Worm (Caenorhabditis elegans) whole organism, L4 larva: ENCODE results near the gene twk-13.
A peak's percentile ranks its signal among the peaks of the same experiment; 100 is the strongest.

ENCODE experiments used
- F10B5.3 ChIP-seq: sonication (generic microtip); optimal IDR thresholded peaks from 2 replicates; lab custom pipeline; 2016; ENCODE audit warnings: mild to moderate bottlenecking, missing genetic modification characterization, missing compliant biosample characterization
- Y105C5A.15 ChIP-seq: fragments of 200-800 bp; sonication (Bioruptor generic); IDR thresholded peaks from 2 replicates; pipeline ENCODE4 v1.3.6; 2022; ENCODE audit warnings: missing genetic modification characterization, missing compliant biosample characterization
- Y48G9A.11 ChIP-seq: fragments of 200-800 bp; sonication (Bioruptor generic); IDR thresholded peaks from 2 replicates; pipeline ENCODE4 v1.3.6; 2022; ENCODE audit warnings: missing genetic modification reagents, missing genetic modification characterization, missing compliant biosample characterization
- Y75B8A.6 ChIP-seq: fragments of 200-800 bp; sonication (Bioruptor generic); IDR thresholded peaks from 2 replicates; pipeline ENCODE4 v1.3.6; 2022; ENCODE audit warnings: missing genetic modification reagents, missing genetic modification characterization, missing compliant biosample characterization
- aha-1 ChIP-seq: fragments of 150-350 bp; peaks from one replicate; lab custom pipeline; 2014; ENCODE audit warnings: missing biosample characterization, missing genetic modification characterization
- ama-1 ChIP-seq: fragments of 150-350 bp; optimal IDR thresholded peaks from 2 replicates; lab custom pipeline; 2014; ENCODE audit warnings: inconsistent platforms, mixed read lengths
- arid-1 ChIP-seq: fragments of 200-800 bp; sonication (Bioruptor generic); conservative IDR thresholded peaks from 2 replicates; pipeline ENCODE4 v1.3.6; 2022; ENCODE audit warnings: missing genetic modification reagents, missing genetic modification characterization, missing compliant biosample characterization
- ceh-28 ChIP-seq: fragments of 150-350 bp; optimal IDR thresholded peaks from 2 replicates; lab custom pipeline; 2014; ENCODE audit warnings: missing biosample characterization, missing genetic modification reagents, missing genetic modification characterization
- cey-2 ChIP-seq: sonication (generic microtip); optimal IDR thresholded peaks from 3 replicates; lab custom pipeline; 2017; ENCODE audit warnings: missing genetic modification characterization, mild to moderate bottlenecking, missing compliant biosample characterization, antibody characterized with exemption, borderline replicate concordance; ENCODE audit not compliant: insufficient read depth
- dmd-6 ChIP-seq: fragments of 200-800 bp; sonication (Bioruptor generic); IDR thresholded peaks from 2 replicates; pipeline ENCODE4 v1.3.6; 2022; ENCODE audit warnings: missing genetic modification reagents, missing genetic modification characterization, missing compliant biosample characterization
- duxl-1 ChIP-seq: sonication (generic microtip); optimal IDR thresholded peaks from 2 replicates; lab custom pipeline; 2016; ENCODE audit warnings: mild to moderate bottlenecking, missing genetic modification characterization, moderate library complexity, missing compliant biosample characterization; ENCODE audit not compliant: poor library complexity
- dve-1 ChIP-seq: sonication (generic microtip); optimal IDR thresholded peaks from 2 replicates; lab custom pipeline; 2017; ENCODE audit warnings: antibody characterized with exemption, mild to moderate bottlenecking, missing genetic modification characterization, missing compliant biosample characterization; ENCODE audit not compliant: insufficient read depth
- egl-27 ChIP-seq: sonication (generic microtip); optimal IDR thresholded peaks from 3 replicates; lab custom pipeline; 2017; ENCODE audit warnings: missing biosample characterization, missing genetic modification reagents, missing genetic modification characterization
- gei-8 ChIP-seq: fragments of 200-800 bp; sonication (Bioruptor generic); optimal IDR thresholded peaks from 2 replicates; lab custom pipeline; 2018; ENCODE audit warnings: mild to moderate bottlenecking, missing genetic modification characterization, missing compliant biosample characterization
- jun-1 ChIP-seq: fragments of 150-350 bp; optimal IDR thresholded peaks from 2 replicates; lab custom pipeline; 2014; ENCODE audit warnings: missing biosample characterization, missing genetic modification reagents, missing genetic modification characterization
- lin-29 ChIP-seq: fragments of 200-800 bp; sonication (Bioruptor generic); IDR thresholded peaks from 2 replicates; pipeline ENCODE4 v1.3.6; 2022; ENCODE audit warnings: missing genetic modification reagents, missing genetic modification characterization, missing compliant biosample characterization
- lir-3 ChIP-seq: sonication (generic microtip); optimal IDR thresholded peaks from 2 replicates; lab custom pipeline; 2016; ENCODE audit warnings: mild to moderate bottlenecking, missing genetic modification characterization, missing compliant biosample characterization
- madf-5 ChIP-seq, 2 experiments: fragments of 200-800 bp; sonication (Bioruptor generic); IDR thresholded peaks; 2 replicates each; pipeline ENCODE4 v1.3.6; 2022; ENCODE audit warnings: missing compliant biosample characterization in 2 of 2, missing genetic modification characterization in 2 of 2
- nhr-25 ChIP-seq: sonication (generic microtip); optimal IDR thresholded peaks from 2 replicates; lab custom pipeline; 2017; ENCODE audit warnings: missing genetic modification characterization, mild to moderate bottlenecking, missing compliant biosample characterization, antibody characterized with exemption, moderate library complexity, borderline replicate concordance; ENCODE audit not compliant: insufficient read depth
- pha-4 ChIP-seq, 2 experiments: fragments of 150-350 bp in 1 of 2; fragments of 200-800 bp in 1 of 2; sonication (Bioruptor generic) in 1 of 2; IDR thresholded peaks in 1 of 2; optimal IDR thresholded peaks in 1 of 2; 2 replicates each; pipeline versions ENCODE4 v1.3.6 to Lab custom; 2014 to 2022; ENCODE audit warnings: missing genetic modification characterization in 2 of 2, missing genetic modification reagents in 2 of 2, missing biosample characterization in 1 of 2, missing compliant biosample characterization in 1 of 2
- pqm-1 ChIP-seq: sonication (generic microtip); optimal IDR thresholded peaks from 2 replicates; lab custom pipeline; 2017; ENCODE audit warnings: missing biosample characterization, missing genetic modification characterization
- sdz-12 ChIP-seq: fragments of 200-800 bp; sonication (Bioruptor generic); optimal IDR thresholded peaks from 2 replicates; lab custom pipeline; 2018; ENCODE audit warnings: mild to moderate bottlenecking, missing genetic modification characterization, missing compliant biosample characterization
- snpc-1.2 ChIP-seq: fragments of 200-800 bp; sonication (Bioruptor generic); IDR thresholded peaks from 2 replicates; pipeline ENCODE4 v1.3.6; 2022; ENCODE audit warnings: missing genetic modification reagents, missing genetic modification characterization, missing compliant biosample characterization
- spr-1 ChIP-seq: sonication (generic microtip); optimal IDR thresholded peaks from 2 replicates; lab custom pipeline; 2016; ENCODE audit warnings: mild to moderate bottlenecking, missing genetic modification characterization, missing compliant biosample characterization
- tra-1 ChIP-seq: fragments of 200-800 bp; sonication (Bioruptor generic); IDR thresholded peaks from 2 replicates; pipeline ENCODE4 v1.3.6; 2022; ENCODE audit warnings: missing genetic modification reagents, missing genetic modification characterization, missing compliant biosample characterization
- unc-62 ChIP-seq, 3 experiments: fragments of 150-350 bp in 1 of 3; sonication (generic microtip); optimal IDR thresholded peaks in 2 of 3; peaks in 1 of 3; 1 replicate in 1 of 3; 2 replicates in 2 of 3; lab custom pipeline; 2014 to 2017; ENCODE audit warnings: missing biosample characterization in 3 of 3, missing genetic modification characterization in 3 of 3, missing genetic modification reagents in 3 of 3, missing genotype in 1 of 3
- zip-2 ChIP-seq: fragments of 150-350 bp; optimal IDR thresholded peaks from 2 replicates; lab custom pipeline; 2014; ENCODE audit warnings: missing biosample characterization, missing genetic modification characterization
- ztf-11 ChIP-seq: fragments of 150-350 bp; optimal IDR thresholded peaks from 2 replicates; lab custom pipeline; 2014; ENCODE audit warnings: missing biosample characterization, missing genetic modification characterization

The twk-13 gene

ce11 chrV:12337894-12338293 is at the start of gene twk-13:
Gene twk-13 (minus strand): TSS chrV:12337994.
- TF ChIP-seq dmd-6 (GFP tag; lab: Robert Waterston, UW), result no peak
- no peak for TF ChIP-seq cey-2 (tag; lab: Kevin White, UChicago)
- no peak for TF ChIP-seq madf-5 (GFP tag; IDR thresholded peaks at IDR 0.05; lab: Robert Waterston, UW)
- TF ChIP-seq snpc-1.2 (GFP tag; lab: Robert Waterston, UW), result no peak
- no peak for TF ChIP-seq lir-3 (tag; lab: Kevin White, UChicago)
- TF ChIP-seq zip-2 (tag; lab: Kevin White, UChicago), result no peak
- no peak for TF ChIP-seq Y105C5A.15 (GFP tag; lab: Robert Waterston, UW)
- TF ChIP-seq ztf-11 (tag; lab: Kevin White, UChicago), result no peak
- TF ChIP-seq lin-29, result no peak

ce11 chrV:12386154-12386553 is 48.4 kb upstream of the twk-13 start, which contains the start of gene K01D12.15:
Gene K01D12.15 (plus strand): TSS chrV:12386454.
- TF ChIP-seq egl-27 (no peak), arid-1 (GFP tag; lab: Robert Waterston, UW) (no peak), spr-1 (no peak), nhr-25 (tag; lab: Kevin White, UChicago) (no peak), madf-5 (GFP tag; IDR thresholded peaks at IDR 0.05; lab: Robert Waterston, UW) (no peak), gei-8 (GFP tag; lab: Kevin White, UChicago) (no peak), lir-3 (tag; lab: Kevin White, UChicago) (no peak), ama-1 (lab: Kevin White, UChicago) (no peak), ceh-28 (tag; lab: Kevin White, UChicago) (no peak), pha-4 (GFP tag; IDR thresholded peaks at IDR 0.05; lab: Robert Waterston, UW) (no peak), pha-4 (tag; optimal IDR thresholded peaks at IDR 0.05; lab: Kevin White, UChicago) (no peak), pqm-1 (no peak)

ce11 chrV:12377256-12377655 is 39.5 kb upstream of the twk-13 start, which contains the start of gene K01D12.1:
Gene K01D12.1 (plus strand): TSS chrV:12377556.
- TF ChIP-seq jun-1 (tag; lab: Kevin White, UChicago) (no peak), unc-62 (GFP tag; optimal IDR thresholded peaks at IDR 0.05 in 1 of 2; lab: Kevin White, UChicago) (peak in 1 of 2 experiments; percentile 71), unc-62 (tag; optimal IDR thresholded peaks at IDR 0.05; lab: Kevin White, UChicago) (no peak), aha-1 (peak; percentile 70)
- TF ChIP-seq, all 104 proteins: peak for 2

- peak; percentile 51; the same call in 1 of the 2 replicates for TF ChIP-seq Y48G9A.11 (GFP tag; lab: Robert Waterston, UW)
Observed at ce11 chrV:12374252-12374651, 36.5 kb upstream of the twk-13 start, which contains the start of gene F23H12.10. Gene F23H12.10 (minus strand): TSS chrV:12374263.

ce11 chrV:12371386-12371785 is 33.6 kb upstream of the twk-13 start, which contains the start of gene F23H12.7:
Gene F23H12.7 (plus strand): TSS chrV:12371686.
- TF ChIP-seq cey-2 (tag; lab: Kevin White, UChicago) (no peak), unc-62 (GFP tag; optimal IDR thresholded peaks at IDR 0.05 in 1 of 2; lab: Kevin White, UChicago) (peak in 1 of 2 experiments; percentile 1), unc-62 (tag; optimal IDR thresholded peaks at IDR 0.05; lab: Kevin White, UChicago) (no peak), dve-1 (tag; lab: Kevin White, UChicago) (no peak), F10B5.3 (tag; lab: Kevin White, UChicago) (no peak)

DNA sequence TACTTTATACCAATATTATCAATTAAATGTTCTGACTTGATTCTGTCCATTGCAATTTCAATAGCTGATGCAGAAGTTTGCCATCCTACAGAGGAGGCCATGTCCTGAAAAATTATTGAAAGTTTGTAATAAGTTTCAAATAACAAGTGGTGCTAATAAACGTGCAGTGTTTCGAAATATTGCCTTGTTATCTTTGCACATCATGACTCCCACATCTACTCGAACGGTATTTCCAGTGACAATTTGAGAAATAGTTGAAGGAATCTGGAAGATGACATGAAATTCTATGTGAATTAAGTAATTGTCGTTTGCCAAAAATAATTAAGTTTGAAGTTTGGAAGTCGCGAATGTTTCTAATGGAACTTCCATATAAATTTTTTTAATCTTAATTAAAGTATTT is 31.6 kb upstream of the twk-13 start, which contains the start of gene gcy-13:
Gene gcy-13 (minus strand): TSS at position 101 of the 400 bp plus-strand sequence.
- TF ChIP-seq Y75B8A.6 (GFP tag; lab: Robert Waterston, UW), result no peak
- no peak for TF ChIP-seq tra-1 (GFP tag; lab: Robert Waterston, UW)
- no peak for TF ChIP-seq sdz-12 (GFP tag; lab: Kevin White, UChicago)
- TF ChIP-seq duxl-1 (tag; lab: Kevin White, UChicago), result no peak
